Fruit fly (Drosophila melanogaster): ENCODE data around the gene ntc.

Gene ntc

DNA sequence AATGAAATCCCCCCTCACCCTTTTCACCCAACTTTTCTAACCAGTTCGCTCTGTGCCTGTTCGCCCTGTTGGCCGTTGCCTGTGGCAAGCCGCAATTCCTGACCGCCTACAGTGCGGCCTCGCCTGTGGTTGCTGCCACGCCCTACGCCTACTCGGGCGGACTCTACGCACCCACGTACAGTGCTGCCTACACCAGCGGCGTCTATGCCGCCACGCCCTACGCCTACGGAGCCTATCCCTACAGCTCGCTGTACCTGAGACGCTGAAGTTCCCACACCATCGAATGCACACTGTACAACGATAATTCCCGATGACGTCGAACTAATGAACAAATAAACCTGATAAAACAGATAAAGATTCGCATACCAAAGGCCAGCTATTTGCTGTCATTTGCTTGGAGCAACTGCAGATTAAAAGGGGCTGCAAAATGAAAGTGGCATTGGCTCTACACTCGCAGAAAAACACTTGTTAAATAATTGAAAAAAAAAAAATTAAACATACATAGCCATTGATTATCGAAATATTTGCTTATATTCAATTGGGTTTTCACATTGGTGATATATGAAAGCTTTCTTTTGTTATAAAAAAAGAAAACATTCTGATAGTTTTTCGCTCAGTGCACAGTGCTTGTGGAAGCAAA is 15.1 kb downstream of the ntc start (continued):
- TF ChIP-seq Lim3 (GFP tag; IDR thresholded peaks at IDR 0.05) (no peak), Nf-YA (GFP tag; IDR thresholded peaks at IDR 0.05) (0 out of 2 replicates have a peak, but pooled peaks have one; percentile 25), CG11504 (tag; optimal IDR thresholded peaks at IDR 0.05) (peak; percentile 8), gem (tag; optimal IDR thresholded peaks at IDR 0.05) (peak; percentile 50), prd (optimal IDR thresholded peaks at IDR 0.05) (no peak), prd (GFP tag; IDR thresholded peaks at IDR 0.05) (peak; percentile 22; the same call in 1 of the 3 replicates), Rfx (GFP tag; IDR thresholded peaks at IDR 0.05) (peak; percentile 42), grau (tag; optimal IDR thresholded peaks at IDR 0.05) (peak; percentile 46), lov (optimal IDR thresholded peaks at IDR 0.05) (no peak), lov (GFP tag; IDR thresholded peaks at IDR 0.05) (0 out of 3 replicates have a peak, but pooled peaks have one; percentile 29), ken (GFP tag; IDR thresholded peaks at IDR 0.05) (0 out of 3 replicates have a peak, but pooled peaks have one; percentile 7), Dbx (GFP tag; IDR thresholded peaks at IDR 0.05) (0 out of 3 replicates have a peak, but pooled peaks have one; percentile 32), Med (GFP tag) (peak; percentile 45), Hr51 (GFP tag; optimal IDR thresholded peaks at IDR 0.05) (peak in 1 of 2 experiments; percentile 8), CG11247 (GFP tag; IDR thresholded peaks at IDR 0.05) (0 out of 2 replicates have a peak, but pooled peaks have one; percentile 34), Scr (GFP tag; IDR thresholded peaks at IDR 0.05; ENCODE audit: partially characterized antibody) (no peak), CG11560 (tag; IDR thresholded peaks at IDR 0.05) (0 out of 3 replicates have a peak, but pooled peaks have one; percentile 21), CG9727 (GFP tag; optimal IDR thresholded peaks at IDR 0.05) (peak; percentile 12), H2.0 (GFP tag; IDR thresholded peaks at IDR 0.05) (0 out of 2 replicates have a peak, but pooled peaks have one; percentile 25), Poxn (GFP tag; IDR thresholded peaks at IDR 0.05) (no peak), CG6791 (GFP tag; IDR thresholded peaks at IDR 0.05; ENCODE audit: partially characterized antibody) (0 out of 3 replicates have a peak, but pooled peaks have one; percentile 20), unpg (GFP tag; optimal IDR thresholded peaks at IDR 0.05) (peak; percentile 12), CG32532 (GFP tag; IDR thresholded peaks at IDR 0.05) (peak; percentile 49), dimm (GFP tag; IDR thresholded peaks at IDR 0.05) (0 out of 2 replicates have a peak, but pooled peaks have one; percentile 22), Mrtf (GFP tag; IDR thresholded peaks at IDR 0.05) (0 out of 3 replicates have a peak, but pooled peaks have one; percentile 42), Ptx1 (GFP tag; IDR thresholded peaks at IDR 0.05) (peak; percentile 7; the same call in 1 of the 2 replicates), lmd (GFP tag; IDR thresholded peaks at IDR 0.05) (0 out of 2 replicates have a peak, but pooled peaks have one; percentile 16), CG6175 (GFP tag; IDR thresholded peaks at IDR 0.05) (0 out of 3 replicates have a peak, but pooled peaks have one; percentile 18), CG10565 (GFP tag; optimal IDR thresholded peaks at IDR 0.05) (no peak), CG11456 (GFP tag; IDR thresholded peaks at IDR 0.05) (peak; percentile 58; the same call in 1 of the 3 replicates), bsh (GFP tag; optimal IDR thresholded peaks at IDR 0.05) (peak in 1 of 2 experiments; percentile 1), NFAT (GFP tag; IDR thresholded peaks at IDR 0.05) (peak; percentile 56; the same call in 1 of the 2 replicates)

dm6 chr3L:3790504-3790903 is 15.8 kb downstream of the ntc start, which contains the start of gene CG32266:
Gene CG32266, plus strand, starts transcription at chr3L:3790804.
- TF ChIP-seq Hr78 (GFP tag; optimal IDR thresholded peaks at IDR 0.05) = peak in 1 of 2 experiments; percentile 69
- no peak for TF ChIP-seq Rx (GFP tag; IDR thresholded peaks at IDR 0.05)

DNA sequence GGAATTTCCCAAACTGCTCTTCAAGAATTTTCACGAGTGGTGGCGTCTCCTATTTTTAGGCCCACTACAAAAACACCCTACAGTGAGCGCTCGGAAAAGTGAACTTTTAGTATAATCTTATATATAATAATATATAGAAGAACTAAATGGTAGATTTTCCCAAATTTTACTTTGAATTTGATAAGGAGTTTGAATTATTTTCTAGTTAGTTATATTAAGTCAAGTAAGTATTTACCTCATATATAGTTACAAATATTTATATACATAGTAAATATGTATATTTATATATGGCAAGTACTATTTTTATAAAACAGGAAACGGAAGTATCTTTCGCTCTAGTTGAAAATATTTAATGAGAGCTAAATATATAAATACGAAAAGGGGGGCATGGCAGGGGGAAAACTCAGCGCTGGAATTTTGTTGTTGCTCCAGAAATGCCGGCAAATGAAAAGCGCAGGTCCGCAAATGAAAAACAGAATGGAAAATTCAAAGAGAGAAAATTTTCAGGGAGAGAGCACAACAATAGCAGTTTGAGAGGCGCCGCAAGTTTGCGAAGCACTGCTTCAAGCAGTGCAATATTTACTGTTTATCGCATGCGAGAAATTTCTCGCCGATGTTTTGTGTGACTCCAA is 17.4 kb downstream of the ntc start:
- peak; percentile 9 for TF ChIP-seq CG17359 (tag; optimal IDR thresholded peaks at IDR 0.05)
- peak; percentile 8 for TF ChIP-seq Fer1 (GFP tag; optimal IDR thresholded peaks at IDR 0.05)
- peak; percentile 16 for TF ChIP-seq CG13775 (GFP tag; optimal IDR thresholded peaks at IDR 0.05)
- peak; percentile 52 for TF ChIP-seq CG10267 (tag; optimal IDR thresholded peaks at IDR 0.05)
- peak; percentile 79 for TF ChIP-seq Opbp (GFP tag; IDR thresholded peaks at IDR 0.05; ENCODE audit: partially characterized antibody)
- peak; percentile 51 for TF ChIP-seq gsb-n (tag; optimal IDR thresholded peaks at IDR 0.05)
- TF ChIP-seq pan (optimal IDR thresholded peaks at IDR 0.05) = no peak
- peak in 1 of 2 experiments; percentile 22 for TF ChIP-seq pan (GFP tag; optimal IDR thresholded peaks at IDR 0.05 in 1 of 2, IDR thresholded peaks at IDR 0.05 in 1 of 2)
- TF ChIP-seq CG12769 (tag; optimal IDR thresholded peaks at IDR 0.05) = peak; percentile 49
- TF ChIP-seq hth (optimal IDR thresholded peaks at IDR 0.05) = no peak
- TF ChIP-seq Dp (GFP tag; optimal IDR thresholded peaks at IDR 0.05) = peak; percentile 17
- peak; percentile 0 for TF ChIP-seq CG12071 (GFP tag; optimal IDR thresholded peaks at IDR 0.05)
- TF ChIP-seq CG9437 (GFP tag; optimal IDR thresholded peaks at IDR 0.05) = peak; percentile 36
